Worm (Caenorhabditis elegans): ENCODE results near the gene C09G1.4.

Gene C09G1.4

ce11 chrX:16041808-16042207, 35.4 kb upstream of the C09G1.4 start:
- TF ChIP-seq nhr-67 (tag; optimal IDR thresholded peaks at IDR 0.05): no peak
- TF ChIP-seq elt-2 (tag; optimal IDR thresholded peaks at IDR 0.05): peak; percentile 53
- TF ChIP-seq nhr-11 (tag; optimal IDR thresholded peaks at IDR 0.05): no peak
- TF ChIP-seq sea-2 (GFP tag; optimal IDR thresholded peaks at IDR 0.05): no peak
- no peak for TF ChIP-seq nhr-12 (tag; optimal IDR thresholded peaks at IDR 0.05)
- TF ChIP-seq pqm-1 (tag; optimal IDR thresholded peaks at IDR 0.05): peak; percentile 81
- TF ChIP-seq elt-3 (tag; optimal IDR thresholded peaks at IDR 0.05): no peak
- peak; percentile 18 for TF ChIP-seq pha-4 (tag; optimal IDR thresholded peaks at IDR 0.05)

- TF ChIP-seq egl-5 (tag; optimal IDR thresholded peaks at IDR 0.05) (peak; percentile 58), tbx-2 (tag; optimal IDR thresholded peaks at IDR 0.05) (no peak), fkh-2 (tag; optimal IDR thresholded peaks at IDR 0.05) (no peak), nhr-43 (tag; optimal IDR thresholded peaks at IDR 0.05; ENCODE audit: poor library complexity, severe bottlenecking) (no peak), nhr-25 (tag; optimal IDR thresholded peaks at IDR 0.05) (peak; percentile 31), hmg-11 (tag; optimal IDR thresholded peaks at IDR 0.05) (peak; percentile 69), ama-1 (optimal IDR thresholded peaks at IDR 0.05) (no peak), nhr-67 (tag; optimal IDR thresholded peaks at IDR 0.05) (no peak), skn-1 (tag; optimal IDR thresholded peaks at IDR 0.05) (no peak), R02D3.7 (tag; optimal IDR thresholded peaks at IDR 0.05) (no peak), lsy-12 (tag; optimal IDR thresholded peaks at IDR 0.05) (no peak), mml-1 (tag; optimal IDR thresholded peaks at IDR 0.05) (no peak), nhr-11 (tag; optimal IDR thresholded peaks at IDR 0.05) (no peak), elt-3 (tag; optimal IDR thresholded peaks at IDR 0.05) (no peak), jun-1 (tag; optimal IDR thresholded peaks at IDR 0.05) (no peak), ztf-11 (tag; optimal IDR thresholded peaks at IDR 0.05) (no peak), nhr-237 (tag; optimal IDR thresholded peaks at IDR 0.05) (no peak), lin-15B (tag; optimal IDR thresholded peaks at IDR 0.05) (no peak), elt-2 (tag; optimal IDR thresholded peaks at IDR 0.05) (peak; percentile 44), pha-4 (tag; optimal IDR thresholded peaks at IDR 0.05) (peak; percentile 77), mdl-1 (tag; optimal IDR thresholded peaks at IDR 0.05) (no peak), nfya-1 (tag; optimal IDR thresholded peaks at IDR 0.05; ENCODE audit: insufficient read depth) (peak; percentile 41), nhr-12 (tag; optimal IDR thresholded peaks at IDR 0.05) (no peak), daf-12 (tag; optimal IDR thresholded peaks at IDR 0.05) (no peak), eor-1 (tag; optimal IDR thresholded peaks at IDR 0.05) (no peak), nhr-28 (tag; optimal IDR thresholded peaks at IDR 0.05) (no peak), sea-2 (GFP tag; optimal IDR thresholded peaks at IDR 0.05) (no peak), snpc-4 (tag; optimal IDR thresholded peaks at IDR 0.05) (no peak), aly-2 (tag; optimal IDR thresholded peaks at IDR 0.05) (no peak), ceh-82 (tag; optimal IDR thresholded peaks at IDR 0.05) (no peak), ztf-4 (tag; optimal IDR thresholded peaks at IDR 0.05) (no peak), lin-39 (tag; optimal IDR thresholded peaks at IDR 0.05) (peak; percentile 51)
Measured at ce11 chrX:16040207-16040716, 33.8 kb upstream of the C09G1.4 start, which contains the start of gene B0395.3. TSS of gene B0395.3 (minus strand) at chrX:16040257.

ce11 chrX:16039173-16039572, 32.7 kb upstream of the C09G1.4 start:
- TF ChIP-seq lin-39 (tag; optimal IDR thresholded peaks at IDR 0.05): no peak
- TF ChIP-seq ZK546.5 (tag; optimal IDR thresholded peaks at IDR 0.05): no peak
- peak; percentile 57 for TF ChIP-seq elt-2 (tag; optimal IDR thresholded peaks at IDR 0.05)
- peak; percentile 52 for TF ChIP-seq pqm-1 (tag; optimal IDR thresholded peaks at IDR 0.05)

ce11 chrX:16030506-16030905, 24.1 kb upstream of the C09G1.4 start, which contains the start of gene mboa-1:
TSS of gene mboa-1 (plus strand) at chrX:16030806.
- no peak for TF ChIP-seq fos-1 (tag; optimal IDR thresholded peaks at IDR 0.05)
- TF ChIP-seq lsy-12 (tag; optimal IDR thresholded peaks at IDR 0.05): no peak
- no peak for TF ChIP-seq nhr-237 (tag; optimal IDR thresholded peaks at IDR 0.05)
- no peak for TF ChIP-seq nhr-77 (tag; optimal IDR thresholded peaks at IDR 0.05)
- no peak for TF ChIP-seq ztf-11 (tag; optimal IDR thresholded peaks at IDR 0.05)
- no peak for TF ChIP-seq lin-39 (tag; optimal IDR thresholded peaks at IDR 0.05)
- TF ChIP-seq fkh-2 (tag; optimal IDR thresholded peaks at IDR 0.05): no peak
- no peak for TF ChIP-seq lin-15B (tag; optimal IDR thresholded peaks at IDR 0.05)
- no peak for TF ChIP-seq eor-1 (tag; optimal IDR thresholded peaks at IDR 0.05)
- TF ChIP-seq zag-1 (tag; optimal IDR thresholded peaks at IDR 0.05): no peak
- no peak for TF ChIP-seq R02D3.7 (tag; optimal IDR thresholded peaks at IDR 0.05)
- TF ChIP-seq mdl-1 (tag; optimal IDR thresholded peaks at IDR 0.05): no peak
- TF ChIP-seq hmg-11 (tag; optimal IDR thresholded peaks at IDR 0.05): no peak
- TF ChIP-seq pha-4 (tag; optimal IDR thresholded peaks at IDR 0.05): no peak
- no peak for TF ChIP-seq mml-1 (tag; optimal IDR thresholded peaks at IDR 0.05)
- TF ChIP-seq ZK546.5 (tag; optimal IDR thresholded peaks at IDR 0.05): no peak
- TF ChIP-seq ceh-82 (tag; optimal IDR thresholded peaks at IDR 0.05): no peak

Measured in whole organism, L3 larva.